Fruit fly (Drosophila melanogaster) Kc167 (cell line): ENCODE measurements around the gene Mpi.

Experiments
- Myc ChIP-seq: fragments of >200 bp; optimal IDR thresholded peaks from 2 replicates; lab custom pipeline; 2017; ENCODE audit warnings: missing external identifiers
- Sin3A ChIP-seq: fragments of >200 bp; optimal IDR thresholded peaks from 2 replicates; lab custom pipeline; 2018; ENCODE audit warnings: missing external identifiers
- h ChIP-seq: fragments of >200 bp; optimal IDR thresholded peaks from 3 replicates; lab custom pipeline; 2018; ENCODE audit warnings: missing external identifiers
- insv ChIP-seq: fragments of >200 bp; optimal IDR thresholded peaks from 3 replicates; lab custom pipeline; 2018; ENCODE audit warnings: missing external identifiers
- psq ChIP-seq: fragments of >200 bp; optimal IDR thresholded peaks from 2 replicates; lab custom pipeline; 2017; ENCODE audit warnings: missing external identifiers
- ttk ChIP-seq: sonication (Bioruptor generic); optimal IDR thresholded peaks from 2 replicates; lab custom pipeline; 2017; ENCODE audit warnings: missing external identifiers

Gene Mpi

DNA sequence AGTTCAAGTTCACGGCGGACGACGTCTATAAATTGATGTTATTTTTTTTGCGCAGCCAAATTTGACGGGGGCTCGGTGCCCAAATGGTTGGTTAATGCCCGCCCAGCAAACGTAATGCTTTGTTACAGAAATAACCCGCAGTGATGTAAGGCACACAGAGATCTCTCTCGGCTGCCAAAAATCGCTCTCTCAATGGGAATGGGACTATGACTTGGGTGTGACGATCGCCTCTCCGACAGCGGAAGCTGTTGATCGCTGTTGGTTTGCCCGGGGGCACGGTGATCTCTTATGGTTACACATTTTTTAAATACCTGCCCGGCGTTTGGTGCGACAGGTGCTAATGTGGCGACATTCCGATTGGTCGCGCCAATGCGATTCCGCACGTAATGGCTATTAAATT lies 10.7 kb downstream of the Mpi start:
- TF ChIP-seq h (lab: Kevin White, UChicago) (no peak), psq (lab: Kevin White, UChicago) (no peak), ttk (lab: Kevin White, UChicago) (no peak), Myc (lab: Kevin White, UChicago) (no peak), Sin3A (no peak), insv (no peak)

DNA sequence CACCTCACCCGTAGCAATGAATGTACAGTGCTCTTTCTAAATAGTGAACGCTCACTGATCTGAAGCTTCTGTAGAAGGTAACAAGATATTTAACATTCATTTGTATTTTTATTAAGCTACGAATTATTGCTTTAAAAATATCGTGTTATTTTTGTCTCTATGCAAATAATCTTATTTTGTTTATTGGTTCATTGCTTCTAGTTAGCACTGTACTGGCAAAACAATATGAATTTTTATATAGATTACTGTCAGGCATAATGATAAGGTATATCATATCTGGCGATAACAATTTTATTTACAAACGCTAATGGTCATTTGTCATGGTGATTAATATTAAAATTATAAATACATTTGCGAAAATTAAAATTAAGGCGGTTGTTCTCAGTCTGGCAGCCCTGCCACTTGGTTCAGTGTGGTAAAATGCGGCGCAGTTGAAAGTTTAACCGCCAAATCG lies 12.1 kb downstream of the Mpi start, which contains the start of gene CG9471:
TSS of gene CG9471 (minus strand) at position 24 of the 454 bp plus-strand sequence.
- TF ChIP-seq ttk (lab: Kevin White, UChicago) (no peak), insv (no peak), psq (lab: Kevin White, UChicago) (no peak), h (lab: Kevin White, UChicago) (no peak), Sin3A (no peak)

DNA sequence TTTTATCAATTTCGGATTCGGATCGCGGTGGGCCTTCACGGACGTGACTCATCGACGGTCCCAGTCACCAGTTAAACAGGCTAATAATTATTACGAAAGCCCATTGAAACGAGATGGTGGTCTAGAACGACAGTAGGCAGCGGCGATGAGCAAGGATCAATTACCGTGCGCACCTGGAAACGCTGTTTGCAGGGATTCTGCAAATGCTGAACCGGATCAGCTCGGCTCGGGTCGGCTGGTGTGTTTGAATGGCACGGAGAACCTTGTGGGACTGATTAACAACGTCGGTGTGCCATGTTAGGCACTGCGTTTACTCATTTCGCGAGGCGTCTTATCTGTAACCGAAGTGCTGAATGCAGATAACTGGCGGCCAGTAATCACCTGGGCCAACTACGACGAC lies 14.7 kb downstream of the Mpi start, which contains the start of gene Whamy:
TSS of gene Whamy (minus strand) at position 273 of the 400 bp plus-strand sequence.
- TF ChIP-seq Myc (lab: Kevin White, UChicago) (no peak), Sin3A (no peak), insv (no peak), ttk (lab: Kevin White, UChicago) (no peak)

DNA sequence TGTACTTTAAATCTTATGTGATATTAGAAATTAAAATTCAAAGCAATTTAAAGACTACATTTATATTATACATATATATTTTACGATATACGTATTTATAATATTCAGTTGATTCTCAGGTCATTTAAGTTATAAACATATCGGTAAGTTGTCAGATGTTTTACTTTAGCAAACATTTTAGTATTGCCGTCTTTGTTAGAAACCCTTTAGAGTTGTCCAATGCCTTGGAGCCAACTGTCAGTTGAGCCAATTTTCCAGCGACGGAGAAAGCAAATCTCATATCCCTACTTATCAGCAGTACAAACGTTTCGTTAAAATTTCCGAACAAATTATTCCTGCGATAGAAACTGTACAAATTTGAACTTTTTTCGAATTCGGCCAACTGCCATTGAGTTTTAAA lies 15.4 kb downstream of the Mpi start, which contains the start of gene topi:
TSS of gene topi (plus strand) at position 301 of the 400 bp plus-strand sequence.
- no peak for TF ChIP-seq insv
- no peak for TF ChIP-seq psq (lab: Kevin White, UChicago)
- no peak for TF ChIP-seq h (lab: Kevin White, UChicago)
- TF ChIP-seq ttk (lab: Kevin White, UChicago): no peak
- no peak for TF ChIP-seq Sin3A
- TF ChIP-seq Myc (lab: Kevin White, UChicago): no peak

DNA sequence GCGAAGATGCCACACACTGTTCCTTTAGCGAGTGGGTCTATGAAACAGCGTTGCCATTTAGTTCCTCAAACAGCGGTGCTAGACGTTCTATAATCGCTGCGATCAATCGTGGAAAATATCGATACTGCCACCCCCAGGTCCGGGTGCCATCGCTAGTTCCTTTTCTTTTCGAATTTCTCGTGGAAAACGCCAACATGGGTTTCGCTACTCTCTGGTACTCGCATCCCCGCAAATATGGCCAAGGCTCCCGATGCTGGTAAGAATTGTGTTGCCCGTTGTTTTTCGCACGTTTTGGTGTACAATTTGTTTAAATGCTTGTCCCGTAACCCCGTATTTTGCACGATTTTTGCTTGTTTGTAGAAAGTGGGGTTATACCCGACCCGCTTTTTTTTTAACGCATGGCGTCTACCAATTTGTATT lies 18.5 kb downstream of the Mpi start, which contains the start of gene RpS29:
TSS of gene RpS29 (plus strand) at position 102 of the 420 bp plus-strand sequence.
- TF ChIP-seq h (lab: Kevin White, UChicago) (no peak), Sin3A (no peak), insv (no peak), Myc (lab: Kevin White, UChicago) (no peak), ttk (lab: Kevin White, UChicago) (no peak), psq (lab: Kevin White, UChicago) (no peak)

DNA sequence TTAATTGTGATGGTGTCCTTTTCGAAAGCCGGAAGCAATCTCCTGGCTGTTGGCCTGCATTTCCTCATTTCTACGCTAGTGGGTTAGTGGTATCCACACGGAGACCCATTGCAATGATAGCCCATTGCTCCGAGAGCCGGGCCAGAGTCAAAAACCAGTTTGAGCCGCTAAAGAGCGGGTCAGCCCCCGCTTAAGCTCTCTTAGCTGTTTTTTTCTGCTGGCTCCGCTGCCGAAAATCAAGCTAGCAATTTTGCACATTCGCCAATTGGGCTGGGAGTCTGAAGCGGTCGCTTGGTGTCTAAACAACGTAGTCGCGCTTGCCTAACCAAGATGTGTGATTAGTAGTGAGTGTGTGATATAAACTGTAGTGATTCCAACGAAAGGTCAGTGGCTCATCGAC lies 20.3 kb downstream of the Mpi start, which contains the start of gene CG12947:
TSS of gene CG12947 (plus strand) at position 301 of the 400 bp plus-strand sequence.
- no peak for TF ChIP-seq Myc (lab: Kevin White, UChicago)
- no peak for TF ChIP-seq psq (lab: Kevin White, UChicago)
- TF ChIP-seq ttk (lab: Kevin White, UChicago): no peak
- no peak for TF ChIP-seq h (lab: Kevin White, UChicago)
- TF ChIP-seq Sin3A: no peak
- TF ChIP-seq insv: no peak

DNA sequence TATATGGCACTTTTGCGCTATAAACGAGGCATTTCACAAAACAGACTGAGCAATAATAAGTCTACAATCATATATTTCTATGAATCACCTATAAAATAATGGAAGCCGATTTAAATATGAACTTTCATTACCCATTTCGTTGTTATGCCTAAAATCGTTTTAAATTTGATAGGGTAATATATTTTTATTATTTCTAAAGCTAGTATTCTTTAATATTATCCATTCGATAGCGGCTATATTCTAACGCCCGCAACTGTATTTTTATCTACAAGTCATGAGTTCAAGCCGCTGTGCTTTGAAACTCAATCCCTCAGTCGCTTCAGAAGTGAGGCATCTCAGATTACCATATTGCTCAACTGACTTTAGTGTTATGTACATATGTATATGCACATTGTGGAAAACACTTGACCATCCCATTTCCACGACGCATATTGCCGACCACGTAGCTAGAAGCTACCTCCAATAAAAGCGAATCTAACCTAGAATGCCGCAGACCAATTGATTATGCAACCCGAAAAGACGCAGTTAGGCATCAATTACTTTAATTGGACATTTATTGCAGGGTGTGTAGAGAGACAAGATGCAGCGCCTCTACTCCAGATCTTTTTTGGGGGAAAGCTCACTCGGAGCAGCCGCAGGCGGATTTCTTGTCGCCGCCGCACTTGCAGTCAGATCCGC lies 24.0 kb downstream of the Mpi start:
- TF ChIP-seq psq (lab: Kevin White, UChicago) (no peak), insv (no peak), Myc (lab: Kevin White, UChicago) (no peak), h (lab: Kevin White, UChicago) (no peak), Sin3A (no peak), ttk (lab: Kevin White, UChicago) (no peak)

DNA sequence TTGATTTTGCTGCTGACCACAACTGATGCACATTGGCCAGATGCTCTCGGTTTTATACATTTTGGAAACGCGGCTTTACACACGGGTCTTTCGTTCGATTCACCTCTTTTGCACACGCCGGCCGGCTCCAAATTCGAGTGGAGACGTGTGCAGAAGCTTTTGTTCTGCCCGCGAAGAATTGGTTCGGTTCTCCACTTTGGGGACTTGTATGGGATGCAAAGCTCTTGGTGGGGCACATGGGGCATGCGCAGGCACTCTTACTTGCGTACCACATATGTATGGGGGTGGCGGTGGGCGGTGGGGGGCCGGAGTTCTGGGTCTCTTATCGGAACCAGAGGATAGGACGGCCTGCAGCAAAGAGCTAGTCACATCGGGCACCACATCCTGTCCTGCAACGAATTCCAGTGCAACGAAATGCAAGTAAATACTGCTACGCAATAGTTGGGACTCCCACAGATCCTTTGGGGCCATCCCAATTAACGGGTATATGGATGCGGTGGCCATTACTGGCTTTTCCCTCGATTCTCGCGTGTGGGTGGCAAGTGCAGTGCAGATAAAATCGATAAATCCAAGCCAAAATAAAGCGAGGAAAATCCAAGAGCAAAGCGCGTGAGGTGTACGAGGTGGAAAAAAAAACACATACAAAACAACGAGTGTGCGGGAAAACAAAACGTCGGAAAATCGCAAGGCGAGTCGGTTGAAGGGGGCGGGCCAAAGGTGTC lies 25.1 kb downstream of the Mpi start, which contains the start of the genes MtnA and CG8500:
TSS of gene MtnA (minus strand) at position 30 of the 722 bp plus-strand sequence.
TSS of gene CG8500 (plus strand) at position 313 of the 722 bp plus-strand sequence.
- no peak for TF ChIP-seq ttk (lab: Kevin White, UChicago)
- no peak for TF ChIP-seq psq (lab: Kevin White, UChicago)
- TF ChIP-seq insv: no peak
- TF ChIP-seq Sin3A: no peak
- no peak for TF ChIP-seq h (lab: Kevin White, UChicago)
- no peak for TF ChIP-seq Myc (lab: Kevin White, UChicago)

DNA sequence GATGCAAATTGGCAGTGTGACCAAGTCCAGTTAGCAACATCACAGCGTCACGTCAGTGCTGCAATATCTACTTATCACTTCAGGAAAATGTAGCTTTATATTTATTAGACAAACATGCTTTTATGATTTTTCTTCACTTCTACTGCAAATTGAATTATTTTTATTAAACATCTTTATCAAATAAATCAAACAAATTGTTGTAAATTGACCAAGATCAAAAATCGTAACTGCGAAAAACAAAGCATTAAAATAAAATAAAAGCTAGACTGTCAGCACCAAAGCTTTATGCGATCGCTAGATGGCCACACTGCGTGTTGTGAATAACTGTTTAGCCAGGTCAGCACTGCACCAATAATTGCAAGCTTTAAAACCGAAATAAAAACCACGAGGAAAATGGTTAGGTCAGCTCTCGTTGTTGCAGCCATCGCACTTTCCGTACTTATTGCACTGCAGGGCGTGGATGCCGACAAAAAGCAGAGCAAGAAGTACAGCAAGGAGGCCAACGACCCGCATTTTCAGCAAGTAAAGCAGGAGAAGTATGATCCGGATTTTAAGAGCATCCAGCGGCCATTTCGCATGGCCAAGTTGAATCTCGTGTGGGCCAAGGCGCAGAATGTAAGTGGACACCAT lies 31.9 kb downstream of the Mpi start, which contains the start of the genes CG12945 and CG8507:
TSS of gene CG12945 (minus strand) at position 45 of the 630 bp plus-strand sequence.
TSS of gene CG8507 (plus strand) at position 307 of the 630 bp plus-strand sequence.
- no peak for TF ChIP-seq Sin3A

DNA sequence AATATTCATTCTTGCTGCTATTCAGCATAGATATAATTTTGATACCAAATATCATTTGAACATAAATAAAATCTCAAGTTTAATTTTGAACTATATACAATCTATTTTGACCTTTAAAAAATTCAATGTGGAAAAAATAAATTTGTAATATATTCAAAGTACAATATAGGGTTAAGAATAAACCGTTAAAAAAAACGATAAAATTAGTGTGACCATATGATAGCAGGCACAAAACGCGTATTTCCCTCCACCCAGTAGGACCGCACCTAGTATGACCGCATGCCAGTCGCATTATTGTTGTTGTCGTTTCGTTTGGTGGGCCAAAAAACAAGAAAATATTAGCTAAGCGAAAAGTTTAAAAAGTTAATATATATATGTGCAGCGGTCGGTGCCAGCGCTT lies 33.6 kb downstream of the Mpi start, which contains the start of gene CG8516:
TSS of gene CG8516 (plus strand) at position 278 of the 400 bp plus-strand sequence.
- TF ChIP-seq psq (lab: Kevin White, UChicago): no peak
- TF ChIP-seq ttk (lab: Kevin White, UChicago): no peak
- TF ChIP-seq Myc (lab: Kevin White, UChicago): no peak
- no peak for TF ChIP-seq h (lab: Kevin White, UChicago)
- TF ChIP-seq Sin3A: no peak
- no peak for TF ChIP-seq insv

DNA sequence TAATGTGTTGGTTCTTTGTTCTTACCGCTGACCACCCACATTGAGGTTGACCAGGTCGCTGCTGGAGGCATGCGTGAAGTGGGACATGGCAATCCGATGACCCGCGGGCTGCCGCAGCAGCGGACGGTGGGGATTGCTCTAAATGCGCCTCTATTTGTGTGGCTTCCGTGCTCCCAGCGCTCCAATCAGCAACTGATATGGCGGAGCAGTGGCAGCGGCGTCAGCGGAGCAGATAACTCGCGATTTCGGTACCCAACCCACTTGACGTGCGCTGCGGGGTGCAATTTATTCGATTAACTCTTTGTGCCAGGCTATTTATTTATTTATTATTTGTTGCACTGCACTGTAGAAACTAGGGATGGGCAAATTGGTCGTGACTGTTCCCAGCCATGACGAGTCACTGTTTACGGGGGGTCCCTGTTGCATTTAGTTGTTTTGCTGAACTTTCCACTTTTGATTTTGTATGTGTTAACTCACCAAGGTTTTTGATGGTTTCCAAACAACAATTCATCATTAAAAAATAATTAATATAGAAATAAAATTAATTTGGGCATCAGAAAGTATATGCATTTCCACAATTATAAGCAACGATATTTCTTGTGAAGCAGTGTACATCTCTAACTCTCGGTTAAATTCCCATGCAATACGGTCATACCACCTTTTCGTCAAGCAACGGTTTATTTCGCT lies 41.4 kb downstream of the Mpi start, which contains the start of the genes CG9467 and CG8526:
TSS of gene CG9467 (minus strand) at position 383 of the 687 bp plus-strand sequence.
TSS of gene CG8526 (plus strand) at position 637 of the 687 bp plus-strand sequence.
- TF ChIP-seq h (lab: Kevin White, UChicago): no peak
- TF ChIP-seq psq (lab: Kevin White, UChicago): no peak
- TF ChIP-seq insv: no peak
- TF ChIP-seq ttk (lab: Kevin White, UChicago): no peak
- TF ChIP-seq Myc (lab: Kevin White, UChicago): no peak
- no peak for TF ChIP-seq Sin3A
